Fruit fly (Drosophila melanogaster): ENCODE measurements around the gene CG10874.

dm6 chr2L:2199433-2199796 is 7.2 kb upstream of the CG10874 start:
- TF ChIP-seq CG8478 (optimal IDR thresholded peaks at IDR 0.05), result no peak
- TF ChIP-seq CTCF (optimal IDR thresholded peaks at IDR 0.05), result no peak

Measured in S2 (cell line).